Fruit fly (Drosophila melanogaster) whole organism, adult: ENCODE results near the gene AsnS.

Experiments used
- CG11617 ChIP-seq: fragments of 200-800 bp; sonication (Bioruptor generic); optimal IDR thresholded peaks from 2 replicates; lab custom pipeline; 2017; ENCODE audit warnings: mild to moderate bottlenecking, missing biosample characterization, missing genetic modification reagents, missing genetic modification characterization
- CG12768 ChIP-seq: fragments of 200-800 bp; sonication (Bioruptor generic); optimal IDR thresholded peaks from 2 replicates; lab custom pipeline; 2017; ENCODE audit warnings: missing biosample characterization, missing genetic modification characterization, mild to moderate bottlenecking, moderate library complexity, missing genetic modification reagents
- CG14711 ChIP-seq: fragments of 200-800 bp; sonication (Bioruptor generic); optimal IDR thresholded peaks from 2 replicates; lab custom pipeline; 2018; ENCODE audit warnings: missing biosample characterization, mild to moderate bottlenecking, missing genetic modification characterization, moderate library complexity
- CG1620 ChIP-seq: fragments of 200-800 bp; sonication (Bioruptor generic); optimal IDR thresholded peaks from 2 replicates; lab custom pipeline; 2016; ENCODE audit warnings: missing biosample characterization, missing genetic modification characterization
- CG33017 ChIP-seq: fragments of 200-800 bp; sonication (Bioruptor generic); optimal IDR thresholded peaks from 2 replicates; lab custom pipeline; 2018; ENCODE audit warnings: missing biosample characterization, mild to moderate bottlenecking, missing genetic modification characterization, moderate library complexity
- CG5204 ChIP-seq: fragments of 200-800 bp; sonication (Bioruptor generic); optimal IDR thresholded peaks from 2 replicates; lab custom pipeline; 2016; ENCODE audit warnings: missing biosample characterization, missing genetic modification characterization
- CG7045 ChIP-seq: fragments of 200-800 bp; sonication (Bioruptor generic); optimal IDR thresholded peaks from 2 replicates; lab custom pipeline; 2017; ENCODE audit warnings: missing biosample characterization, mild to moderate bottlenecking, missing genetic modification characterization
- Crg-1 ChIP-seq: fragments of 200-800 bp; sonication (Bioruptor generic); optimal IDR thresholded peaks from 2 replicates; lab custom pipeline; 2016; ENCODE audit warnings: missing biosample characterization, missing genetic modification characterization
- Hr96 ChIP-seq: fragments of 200-800 bp; sonication (Bioruptor generic); optimal IDR thresholded peaks from 2 replicates; lab custom pipeline; 2016; ENCODE audit warnings: missing biosample characterization, missing genetic modification characterization
- Mnt ChIP-seq: fragments of 200-800 bp; sonication (Bioruptor generic); optimal IDR thresholded peaks from 2 replicates; lab custom pipeline; 2016; ENCODE audit warnings: missing biosample characterization, mild to moderate bottlenecking, missing genetic modification characterization
- bab1 ChIP-seq: fragments of 200-800 bp; sonication (Bioruptor generic); optimal IDR thresholded peaks from 3 replicates; lab custom pipeline; 2019; ENCODE audit warnings: missing biosample characterization, mild to moderate bottlenecking, missing genetic modification characterization, moderate library complexity
- cic ChIP-seq: fragments of 200-800 bp; sonication (Bioruptor generic); optimal IDR thresholded peaks from 2 replicates; lab custom pipeline; 2017; ENCODE audit warnings: missing biosample characterization, mild to moderate bottlenecking, missing genetic modification characterization, moderate library complexity
- cnc ChIP-seq, 2 experiments: fragments of >200 bp; optimal IDR thresholded peaks; 2 replicates each; lab custom pipeline; 2017
- kay ChIP-seq: fragments of 200-800 bp; sonication (Bioruptor generic); peaks from one replicate; lab custom pipeline; 2016; ENCODE audit warnings: missing biosample characterization, missing genetic modification characterization, borderline replicate concordance
- ovo ChIP-seq: fragments of 200-800 bp; sonication (Bioruptor generic); optimal IDR thresholded peaks from 2 replicates; lab custom pipeline; 2016; ENCODE audit warnings: missing biosample characterization, missing genetic modification characterization
- tj ChIP-seq: fragments of 200-800 bp; sonication (Bioruptor generic); optimal IDR thresholded peaks from 3 replicates; lab custom pipeline; 2017; ENCODE audit warnings: missing biosample characterization, mild to moderate bottlenecking, missing genetic modification characterization, moderate library complexity
- toe ChIP-seq: fragments of 200-800 bp; sonication (Bioruptor generic); optimal IDR thresholded peaks from 2 replicates; lab custom pipeline; 2016; ENCODE audit warnings: missing biosample characterization, missing genetic modification characterization

The AsnS gene

dm6 chr3L:21209921-21210532, 37.1 kb downstream of the AsnS start, which contains the start of the genes CG10510 and CG10508:
CG10510 (minus strand) TSS chr3L:21210084.
CG10508 (plus strand) TSS chr3L:21210215.
- no peak for TF ChIP-seq ovo (GFP tag; lab: Kevin White, UChicago)
- TF ChIP-seq CG12768 (GFP tag; lab: Kevin White, UChicago): no peak
- no peak for TF ChIP-seq bab1 (GFP tag; lab: Kevin White, UChicago)
- no peak for TF ChIP-seq toe (GFP tag; lab: Kevin White, UChicago)
- no peak for TF ChIP-seq Hr96 (GFP tag; lab: Kevin White, UChicago)
- TF ChIP-seq tj (GFP tag; lab: Kevin White, UChicago): no peak
- TF ChIP-seq Crg-1 (GFP tag; lab: Kevin White, UChicago): no peak
- no peak for TF ChIP-seq CG33017

dm6 chr3L:21216697-21217291, 43.9 kb downstream of the AsnS start, which contains the start of the genes Trmt112 and Ilk:
Trmt112 (minus strand) TSS chr3L:21216839.
Ilk (plus strand) TSS chr3L:21216901.
- TF ChIP-seq ovo (GFP tag; lab: Kevin White, UChicago) (no peak), Mnt (GFP tag; lab: Kevin White, UChicago) (peak; percentile 88), bab1 (GFP tag; lab: Kevin White, UChicago) (peak; percentile 39), tj (GFP tag; lab: Kevin White, UChicago) (peak; percentile 1), CG1620 (GFP tag; lab: Kevin White, UChicago) (peak; percentile 5)

- TF ChIP-seq bab1 (GFP tag; lab: Kevin White, UChicago) (no peak), cic (peak; percentile 0)
Measured at dm6 chr3L:21219160-21219559, 46.2 kb downstream of the AsnS start.

dm6 chr3L:21220100-21220499, 47.2 kb downstream of the AsnS start, which contains the start of gene CG43219:
CG43219 (plus strand) TSS chr3L:21220400.
- TF ChIP-seq kay (GFP tag; lab: Kevin White, UChicago): no peak
- TF ChIP-seq cnc (optimal IDR thresholded peaks at IDR 0.05; lab: Kevin White, UChicago): no peak
- TF ChIP-seq bab1 (GFP tag; lab: Kevin White, UChicago): no peak
- TF ChIP-seq Crg-1 (GFP tag; lab: Kevin White, UChicago): no peak

- TF ChIP-seq CG1620 (GFP tag; lab: Kevin White, UChicago): no peak
- TF ChIP-seq Hr96 (GFP tag; lab: Kevin White, UChicago): no peak
- TF ChIP-seq CG14711 (tag; lab: Kevin White, UChicago): no peak
- no peak for TF ChIP-seq CG5204 (GFP tag; lab: Kevin White, UChicago)
- TF ChIP-seq Mnt (GFP tag; lab: Kevin White, UChicago): no peak
Measured at dm6 chr3L:21223268-21223667, 50.4 kb downstream of the AsnS start.

dm6 chr3L:21224274-21224673, 51.4 kb downstream of the AsnS start:
- TF ChIP-seq Mnt (GFP tag; lab: Kevin White, UChicago) (no peak), ovo (GFP tag; lab: Kevin White, UChicago) (no peak), Hr96 (GFP tag; lab: Kevin White, UChicago) (no peak), cnc (optimal IDR thresholded peaks at IDR 0.05; lab: Kevin White, UChicago) (no peak), tj (GFP tag; lab: Kevin White, UChicago) (peak; percentile 5), bab1 (GFP tag; lab: Kevin White, UChicago) (no peak), CG7045 (peak; percentile 4), CG33017 (peak; percentile 7), CG11617 (GFP tag; lab: Kevin White, UChicago) (peak; percentile 13)
